Worm (Caenorhabditis elegans) whole organism, mixed stage, embryonic: Measurements from ENCODE around the gene C05C9.2.

Experiments used
- M03D4.4 ChIP-seq: sonication (generic microtip); optimal IDR thresholded peaks from 2 replicates; lab custom pipeline; 2017; ENCODE audit warnings: mild to moderate bottlenecking, missing genetic modification characterization, missing compliant biosample characterization
- ceh-39 ChIP-seq: fragments of 150-350 bp; optimal IDR thresholded peaks from 2 replicates; lab custom pipeline; 2014; ENCODE audit warnings: missing biosample characterization, missing genetic modification characterization
- ceh-83 ChIP-seq: fragments of 200-800 bp; sonication (Bioruptor generic); optimal IDR thresholded peaks from 2 replicates; lab custom pipeline; 2018; ENCODE audit warnings: mild to moderate bottlenecking, missing genetic modification characterization, missing compliant biosample characterization
- ces-1 ChIP-seq: fragments of 150-350 bp; optimal IDR thresholded peaks from 2 replicates; lab custom pipeline; 2014; ENCODE audit warnings: missing biosample characterization, missing genetic modification reagents, missing genetic modification characterization
- cnd-1 ChIP-seq: fragments of 200-800 bp; sonication (Bioruptor generic); optimal IDR thresholded peaks from 2 replicates; lab custom pipeline; 2018; ENCODE audit warnings: mild to moderate bottlenecking, missing genetic modification characterization, missing compliant biosample characterization
- drap-1 ChIP-seq: fragments of 200-800 bp; sonication (Bioruptor generic); optimal IDR thresholded peaks from 3 replicates; lab custom pipeline; 2018; ENCODE audit warnings: mild to moderate bottlenecking, missing genetic modification characterization, missing compliant biosample characterization
- elt-1 ChIP-seq: sonication (generic microtip); optimal IDR thresholded peaks from 2 replicates; lab custom pipeline; 2017; ENCODE audit warnings: missing genetic modification characterization, mild to moderate bottlenecking, missing compliant biosample characterization, antibody characterized with exemption, moderate library complexity, borderline replicate concordance; ENCODE audit not compliant: insufficient read depth
- elt-3 ChIP-seq: fragments of 150-350 bp; optimal IDR thresholded peaks from 2 replicates; lab custom pipeline; 2014; ENCODE audit warnings: missing biosample characterization, missing genetic modification characterization
- flh-1 ChIP-seq: fragments of 200-800 bp; sonication (Bioruptor generic); optimal IDR thresholded peaks from 2 replicates; lab custom pipeline; 2018; ENCODE audit warnings: mild to moderate bottlenecking, missing genetic modification characterization, moderate library complexity, missing compliant biosample characterization
- ham-2 ChIP-seq: fragments of 200-800 bp; sonication (Bioruptor generic); optimal IDR thresholded peaks from 2 replicates; lab custom pipeline; 2018; ENCODE audit warnings: mild to moderate bottlenecking, missing genetic modification characterization, missing compliant biosample characterization
- hlh-1 ChIP-seq: fragments of 150-350 bp; optimal IDR thresholded peaks from 2 replicates; lab custom pipeline; 2014; ENCODE audit warnings: missing biosample characterization, missing genetic modification reagents, missing genetic modification characterization
- lin-13 ChIP-seq: fragments of 150-350 bp; optimal IDR thresholded peaks from 2 replicates; lab custom pipeline; 2014; ENCODE audit warnings: missing biosample characterization, missing genetic modification characterization
- lin-32 ChIP-seq: fragments of 200-800 bp; sonication (Bioruptor generic); optimal IDR thresholded peaks from 2 replicates; lab custom pipeline; 2018; ENCODE audit warnings: mild to moderate bottlenecking, missing genetic modification characterization, missing compliant biosample characterization
- lsy-2 ChIP-seq: fragments of 150-350 bp; optimal IDR thresholded peaks from 2 replicates; lab custom pipeline; 2014; ENCODE audit warnings: missing biosample characterization, missing genetic modification characterization
- mab-5 ChIP-seq: fragments of 150-350 bp; optimal IDR thresholded peaks from 2 replicates; lab custom pipeline; 2014; ENCODE audit warnings: missing biosample characterization, missing genetic modification characterization
- mep-1 ChIP-seq: fragments of 150-350 bp; optimal IDR thresholded peaks from 2 replicates; lab custom pipeline; 2017; ENCODE audit warnings: missing biosample characterization, missing genetic modification reagents, missing genetic modification characterization, inconsistent platforms
- mls-2 ChIP-seq: sonication (generic microtip); optimal IDR thresholded peaks from 2 replicates; lab custom pipeline; 2016; ENCODE audit warnings: mild to moderate bottlenecking, missing genetic modification characterization, moderate library complexity, missing compliant biosample characterization
- nhr-12 ChIP-seq: fragments of 150-350 bp; optimal IDR thresholded peaks from 2 replicates; lab custom pipeline; 2014; ENCODE audit warnings: missing biosample characterization, missing genetic modification characterization
- nhr-2 ChIP-seq: fragments of 150-350 bp; optimal IDR thresholded peaks from 2 replicates; lab custom pipeline; 2014; ENCODE audit warnings: missing biosample characterization, missing genetic modification characterization
- nhr-237 ChIP-seq: fragments of 150-350 bp; optimal IDR thresholded peaks from 2 replicates; lab custom pipeline; 2014; ENCODE audit warnings: missing biosample characterization, missing genetic modification characterization
- nhr-28 ChIP-seq: fragments of 150-350 bp; optimal IDR thresholded peaks from 2 replicates; lab custom pipeline; 2014; ENCODE audit warnings: missing biosample characterization, missing genetic modification characterization
- nhr-76 ChIP-seq: sonication (generic microtip); optimal IDR thresholded peaks from 2 replicates; lab custom pipeline; 2017; ENCODE audit warnings: missing biosample characterization, missing genetic modification characterization
- pha-4 ChIP-seq: fragments of 150-350 bp; optimal IDR thresholded peaks from 2 replicates; lab custom pipeline; 2018; ENCODE audit warnings: missing biosample characterization, missing genetic modification reagents, missing genetic modification characterization
- sem-2 ChIP-seq: fragments of 200-800 bp; sonication (Bioruptor generic); optimal IDR thresholded peaks from 2 replicates; lab custom pipeline; 2018; ENCODE audit warnings: mild to moderate bottlenecking, missing genetic modification characterization, missing compliant biosample characterization
- snpc-4 ChIP-seq: fragments of 150-350 bp; optimal IDR thresholded peaks from 2 replicates; lab custom pipeline; 2014; ENCODE audit warnings: missing biosample characterization, missing genetic modification characterization
- sptf-1 ChIP-seq: sonication (generic microtip); optimal IDR thresholded peaks from 2 replicates; lab custom pipeline; 2017; ENCODE audit warnings: mild to moderate bottlenecking, missing genetic modification characterization, moderate library complexity, missing compliant biosample characterization
- tbx-8 ChIP-seq: fragments of 200-800 bp; sonication (Bioruptor generic); optimal IDR thresholded peaks from 2 replicates; lab custom pipeline; 2018; ENCODE audit warnings: mild to moderate bottlenecking, missing genetic modification characterization, moderate library complexity, missing compliant biosample characterization
- unc-39 ChIP-seq: fragments of 150-350 bp; optimal IDR thresholded peaks from 2 replicates; lab custom pipeline; 2014; ENCODE audit warnings: missing biosample characterization, missing genetic modification characterization
- unc-62 ChIP-seq: fragments of 150-350 bp; optimal IDR thresholded peaks from 2 replicates; lab custom pipeline; 2014; ENCODE audit warnings: missing biosample characterization, missing genetic modification reagents, missing genetic modification characterization
- zip-8 ChIP-seq: fragments of 150-350 bp; optimal IDR thresholded peaks from 2 replicates; lab custom pipeline; 2014; ENCODE audit warnings: missing biosample characterization, missing genetic modification characterization
- ztf-11 ChIP-seq: fragments of 150-350 bp; optimal IDR thresholded peaks from 2 replicates; lab custom pipeline; 2014; ENCODE audit warnings: missing biosample characterization, missing genetic modification characterization

C05C9.2 gene

ce11 chrX:11162778-11163584, 10.1 kb downstream of the C05C9.2 start:
- TF ChIP-seq mep-1 (tag; lab: Kevin White, UChicago) (no peak), cnd-1 (tag; lab: Kevin White, UChicago) (no peak), nhr-28 (tag; lab: Kevin White, UChicago) (no peak), snpc-4 (tag; lab: Kevin White, UChicago) (no peak), ces-1 (GFP tag; lab: Kevin White, UChicago) (no peak), lin-32 (GFP tag; lab: Kevin White, UChicago) (no peak), ceh-83 (GFP tag; lab: Kevin White, UChicago) (no peak), drap-1 (GFP tag; lab: Kevin White, UChicago) (no peak), lin-13 (tag; lab: Kevin White, UChicago) (no peak), unc-62 (GFP tag; lab: Kevin White, UChicago) (no peak), pha-4 (tag; lab: Kevin White, UChicago) (no peak), nhr-76 (no peak), unc-39 (tag; lab: Kevin White, UChicago) (no peak)

ce11 chrX:11178599-11178998, 25.7 kb downstream of the C05C9.2 start, which contains the start of gene gnrr-6:
TSS of gene gnrr-6 (plus strand) at chrX:11178899.
- TF ChIP-seq lin-13 (tag; lab: Kevin White, UChicago) (no peak), elt-3 (no peak), M03D4.4 (tag; lab: Kevin White, UChicago) (no peak), unc-39 (tag; lab: Kevin White, UChicago) (no peak), tbx-8 (GFP tag; lab: Kevin White, UChicago) (no peak), nhr-2 (no peak), nhr-237 (no peak), lin-32 (GFP tag; lab: Kevin White, UChicago) (no peak), ceh-83 (GFP tag; lab: Kevin White, UChicago) (no peak), snpc-4 (tag; lab: Kevin White, UChicago) (no peak), ces-1 (GFP tag; lab: Kevin White, UChicago) (no peak), mab-5 (tag; lab: Kevin White, UChicago) (no peak), cnd-1 (tag; lab: Kevin White, UChicago) (no peak), zip-8 (tag; lab: Kevin White, UChicago) (no peak)

ce11 chrX:11185498-11185897, 32.6 kb downstream of the C05C9.2 start, which contains the start of gene gnrr-7:
TSS of gene gnrr-7 (plus strand) at chrX:11185798.
- TF ChIP-seq ham-2 (GFP tag; lab: Kevin White, UChicago) (no peak), sem-2 (GFP tag; lab: Kevin White, UChicago) (no peak), cnd-1 (tag; lab: Kevin White, UChicago) (no peak), nhr-2 (no peak), pha-4 (tag; lab: Kevin White, UChicago) (no peak), unc-39 (tag; lab: Kevin White, UChicago) (no peak), drap-1 (GFP tag; lab: Kevin White, UChicago) (no peak), ces-1 (GFP tag; lab: Kevin White, UChicago) (no peak), sptf-1 (tag; lab: Kevin White, UChicago) (no peak), flh-1 (GFP tag; lab: Kevin White, UChicago) (no peak), nhr-12 (no peak), lsy-2 (tag; lab: Kevin White, UChicago) (no peak), elt-1 (tag; lab: Kevin White, UChicago) (no peak)

ce11 chrX:11189515-11189914, 36.6 kb downstream of the C05C9.2 start, which contains the start of gene F13D2.1:
TSS of gene F13D2.1 (minus strand) at chrX:11189615.
- no peak for TF ChIP-seq zip-8 (tag; lab: Kevin White, UChicago)
- TF ChIP-seq flh-1 (GFP tag; lab: Kevin White, UChicago) = no peak
- TF ChIP-seq unc-62 (GFP tag; lab: Kevin White, UChicago) = no peak
- TF ChIP-seq unc-39 (tag; lab: Kevin White, UChicago) = no peak
- no peak for TF ChIP-seq lin-32 (GFP tag; lab: Kevin White, UChicago)
- TF ChIP-seq ceh-39 = no peak
- TF ChIP-seq M03D4.4 (tag; lab: Kevin White, UChicago) = no peak
- TF ChIP-seq mls-2 (tag; lab: Kevin White, UChicago) = no peak
- no peak for TF ChIP-seq ztf-11 (tag; lab: Kevin White, UChicago)
- no peak for TF ChIP-seq drap-1 (GFP tag; lab: Kevin White, UChicago)
- TF ChIP-seq hlh-1 (tag; lab: Kevin White, UChicago) = no peak
- TF ChIP-seq nhr-28 (tag; lab: Kevin White, UChicago) = no peak
